Worm (Caenorhabditis elegans): ENCODE data around the gene F36A4.2.

- TF ChIP-seq C06A6.2 (GFP tag; conservative IDR thresholded peaks at IDR 0.05) (no peak), snpc-1.3 (tag; optimal IDR thresholded peaks at IDR 0.05; ENCODE audit: insufficient read depth) (no peak), unc-130 (GFP tag; optimal IDR thresholded peaks at IDR 0.05) (no peak), F39B2.1 (GFP tag; IDR thresholded peaks at IDR 0.05) (no peak), sea-2 (GFP tag; IDR thresholded peaks at IDR 0.05) (no peak), dox-1 (GFP tag; IDR thresholded peaks at IDR 0.05) (no peak), bed-2 (GFP tag; IDR thresholded peaks at IDR 0.05) (no peak), nfya-1 (tag; optimal IDR thresholded peaks at IDR 0.05; ENCODE audit: borderline replicate concordance, insufficient read depth) (no peak), lsy-27 (tag; optimal IDR thresholded peaks at IDR 0.05; ENCODE audit: borderline replicate concordance, insufficient read depth) (no peak), unc-62 (GFP tag; optimal IDR thresholded peaks at IDR 0.05) (no peak), Y53F4B.3 (GFP tag; IDR thresholded peaks at IDR 0.05) (no peak), dpl-1 (GFP tag; optimal IDR thresholded peaks at IDR 0.05) (no peak)
Measured at ce11 chrIV:4236671-4237070, 34.4 kb upstream of the F36A4.2 start.
